Worm (Caenorhabditis elegans) whole organism, L1 larva: ENCODE data around the gene F59B2.8.
A peak's percentile ranks its signal among the peaks of the same experiment; 100 is the strongest.

Experiments used
- C04F5.9 ChIP-seq: sonication (generic microtip); optimal IDR thresholded peaks from 2 replicates; lab custom pipeline; 2016; ENCODE audit warnings: missing genetic modification characterization, missing compliant biosample characterization
- C16A3.4 ChIP-seq: fragments of 150-350 bp; optimal IDR thresholded peaks from 2 replicates; lab custom pipeline; 2014; ENCODE audit warnings: missing biosample characterization, missing genetic modification characterization
- C34B4.2 ChIP-seq: sonication (generic microtip); optimal IDR thresholded peaks from 2 replicates; lab custom pipeline; 2017; ENCODE audit warnings: mild to moderate bottlenecking, missing genetic modification characterization, missing compliant biosample characterization
- Y116A8C.19 ChIP-seq: sonication (generic microtip); optimal IDR thresholded peaks from 2 replicates; lab custom pipeline; 2016; ENCODE audit warnings: missing compliant biosample characterization, missing genetic modification characterization, borderline replicate concordance
- aha-1 ChIP-seq: fragments of 150-350 bp; optimal IDR thresholded peaks from 2 replicates; lab custom pipeline; 2014; ENCODE audit warnings: missing biosample characterization, missing genetic modification characterization
- aly-2 ChIP-seq: fragments of 150-350 bp; optimal IDR thresholded peaks from 2 replicates; lab custom pipeline; 2014; ENCODE audit warnings: missing biosample characterization, missing genetic modification characterization
- blmp-1 ChIP-seq: fragments of 150-350 bp; optimal IDR thresholded peaks from 2 replicates; lab custom pipeline; 2014; ENCODE audit warnings: missing biosample characterization, missing genetic modification characterization
- ceh-63 ChIP-seq: fragments of 200-800 bp; sonication (Bioruptor generic); optimal IDR thresholded peaks from 2 replicates; lab custom pipeline; 2018; ENCODE audit warnings: mild to moderate bottlenecking, missing genetic modification characterization, missing compliant biosample characterization
- ceh-88 ChIP-seq: fragments of 200-800 bp; sonication (Bioruptor generic); IDR thresholded peaks from 2 replicates; pipeline ENCODE4 v1.3.6; 2022; ENCODE audit warnings: missing genetic modification characterization, missing compliant biosample characterization
- ceh-90 ChIP-seq: sonication (generic microtip); optimal IDR thresholded peaks from 2 replicates; lab custom pipeline; 2016; ENCODE audit warnings: missing genetic modification characterization, missing compliant biosample characterization
- efl-3 ChIP-seq: fragments of 200-800 bp; sonication (Bioruptor generic); optimal IDR thresholded peaks from 2 replicates; lab custom pipeline; 2018; ENCODE audit warnings: mild to moderate bottlenecking, missing genetic modification characterization, missing compliant biosample characterization
- egl-13 ChIP-seq: sonication (generic microtip); optimal IDR thresholded peaks from 2 replicates; lab custom pipeline; 2016; ENCODE audit warnings: missing genotype, missing genetic modification reagents, missing genetic modification characterization, missing compliant biosample characterization
- egl-27 ChIP-seq, 2 experiments: fragments of 150-350 bp in 1 of 2; sonication (generic microtip); optimal IDR thresholded peaks; 3 replicates each; lab custom pipeline; 2017 to 2018; ENCODE audit warnings: missing biosample characterization in 2 of 2, missing genetic modification characterization in 2 of 2, missing genetic modification reagents in 2 of 2
- elt-2 ChIP-seq: sonication (generic microtip); optimal IDR thresholded peaks from 2 replicates; lab custom pipeline; 2016; ENCODE audit warnings: missing genetic modification characterization, mild to moderate bottlenecking, inconsistent platforms, missing compliant biosample characterization, missing genetic modification reagents
- ets-5 ChIP-seq: fragments of 200-800 bp; sonication (Bioruptor generic); IDR thresholded peaks from 2 replicates; pipeline ENCODE4 v1.3.6; 2022; ENCODE audit warnings: missing genetic modification characterization, missing compliant biosample characterization
- fkh-4 ChIP-seq: sonication (generic microtip); optimal IDR thresholded peaks from 2 replicates; lab custom pipeline; 2016; ENCODE audit warnings: missing compliant biosample characterization, missing genetic modification characterization, borderline replicate concordance
- fos-1 ChIP-seq: fragments of 150-350 bp; optimal IDR thresholded peaks from 2 replicates; lab custom pipeline; 2014; ENCODE audit warnings: missing biosample characterization, missing genetic modification characterization
- hlh-17 ChIP-seq: fragments of 200-800 bp; sonication (Bioruptor generic); optimal IDR thresholded peaks from 2 replicates; lab custom pipeline; 2018; ENCODE audit warnings: missing genetic modification characterization, mild to moderate bottlenecking, missing compliant biosample characterization, moderate library complexity, borderline replicate concordance
- hpl-2 ChIP-seq: fragments of 150-350 bp; optimal IDR thresholded peaks from 2 replicates; lab custom pipeline; 2014; ENCODE audit warnings: missing biosample characterization, missing genetic modification reagents, missing genetic modification characterization
- irx-1 ChIP-seq: sonication (generic microtip); optimal IDR thresholded peaks from 2 replicates; lab custom pipeline; 2016; ENCODE audit warnings: missing genetic modification characterization, missing compliant biosample characterization
- isw-1 ChIP-seq: fragments of 200-800 bp; sonication (Bioruptor generic); IDR thresholded peaks from 2 replicates; pipeline ENCODE4 v1.3.6; 2022; ENCODE audit warnings: missing genetic modification characterization, missing compliant biosample characterization
- jun-1 ChIP-seq: fragments of 150-350 bp; optimal IDR thresholded peaks from 2 replicates; lab custom pipeline; 2014; ENCODE audit warnings: missing biosample characterization, missing genetic modification reagents, missing genetic modification characterization
- lin-13 ChIP-seq: fragments of 150-350 bp; optimal IDR thresholded peaks from 2 replicates; lab custom pipeline; 2014; ENCODE audit warnings: missing biosample characterization, missing genetic modification reagents, missing genetic modification characterization
- lin-14 ChIP-seq: fragments of 200-800 bp; sonication (Bioruptor generic); optimal IDR thresholded peaks from 2 replicates; lab custom pipeline; 2018; ENCODE audit warnings: mild to moderate bottlenecking, missing genetic modification characterization, moderate library complexity, missing compliant biosample characterization
- lin-15B ChIP-seq: fragments of 150-350 bp; sonication (generic microtip); optimal IDR thresholded peaks from 3 replicates; lab custom pipeline; 2014; ENCODE audit warnings: missing biosample characterization, missing genetic modification characterization
- lin-35 ChIP-seq, 2 experiments: fragments of 150-350 bp; optimal IDR thresholded peaks; 2 replicates each; lab custom pipeline; 2014; ENCODE audit warnings: missing biosample characterization in 2 of 2, missing genetic modification characterization in 2 of 2, missing genetic modification reagents in 2 of 2
- lsy-2 ChIP-seq, 2 experiments: fragments of 150-350 bp; optimal IDR thresholded peaks; 2 replicates each; lab custom pipeline; 2014; ENCODE audit warnings: missing biosample characterization in 2 of 2, missing genetic modification characterization in 2 of 2
- mab-9 ChIP-seq: fragments of 200-800 bp; sonication (Bioruptor generic); IDR thresholded peaks from 2 replicates; pipeline ENCODE4 v1.3.6; 2022; ENCODE audit warnings: missing genetic modification reagents, missing genetic modification characterization, missing compliant biosample characterization
- mdl-1 ChIP-seq, 2 experiments: fragments of 150-350 bp; optimal IDR thresholded peaks; 2 replicates each; lab custom pipeline; 2014 to 2017; ENCODE audit warnings: missing biosample characterization in 2 of 2, missing genetic modification characterization in 2 of 2, inconsistent platforms in 1 of 2
- nhr-12 ChIP-seq: sonication (generic microtip); optimal IDR thresholded peaks from 2 replicates; lab custom pipeline; 2017; ENCODE audit warnings: missing biosample characterization, missing genetic modification characterization
- nhr-19 ChIP-seq: fragments of 200-800 bp; sonication (Bioruptor generic); conservative IDR thresholded peaks from 2 replicates; pipeline ENCODE4 v1.3.6; 2022; ENCODE audit warnings: missing genetic modification characterization, missing compliant biosample characterization
- nhr-20 ChIP-seq: sonication (generic microtip); optimal IDR thresholded peaks from 2 replicates; lab custom pipeline; 2016; ENCODE audit warnings: mild to moderate bottlenecking, missing genetic modification characterization, missing compliant biosample characterization
- nhr-237 ChIP-seq: fragments of 150-350 bp; optimal IDR thresholded peaks from 2 replicates; lab custom pipeline; 2014; ENCODE audit warnings: missing biosample characterization, missing genetic modification characterization
- nhr-47 ChIP-seq: sonication (generic microtip); optimal IDR thresholded peaks from 2 replicates; lab custom pipeline; 2016; ENCODE audit warnings: mild to moderate bottlenecking, missing genetic modification characterization, moderate library complexity, missing compliant biosample characterization
- nhr-76 ChIP-seq: sonication (generic microtip); optimal IDR thresholded peaks from 2 replicates; lab custom pipeline; 2017; ENCODE audit warnings: missing biosample characterization, missing genetic modification characterization
- nhr-77 ChIP-seq: fragments of 150-350 bp; optimal IDR thresholded peaks from 2 replicates; lab custom pipeline; 2014; ENCODE audit warnings: missing biosample characterization, missing genetic modification characterization
- pag-3 ChIP-seq: sonication (generic microtip); optimal IDR thresholded peaks from 2 replicates; lab custom pipeline; 2017; ENCODE audit warnings: missing genetic modification characterization, mild to moderate bottlenecking, missing compliant biosample characterization, antibody characterized with exemption, borderline replicate concordance; ENCODE audit not compliant: insufficient read depth
- pax-3 ChIP-seq: fragments of 200-800 bp; sonication (Bioruptor generic); optimal IDR thresholded peaks from 2 replicates; lab custom pipeline; 2018; ENCODE audit warnings: mild to moderate bottlenecking, missing genetic modification characterization, moderate library complexity, missing compliant biosample characterization
- snpc-4 ChIP-seq: fragments of 150-350 bp; optimal IDR thresholded peaks from 2 replicates; lab custom pipeline; 2014; ENCODE audit warnings: missing biosample characterization, missing genetic modification characterization
- snu-23 ChIP-seq: sonication (generic microtip); optimal IDR thresholded peaks from 2 replicates; lab custom pipeline; 2016; ENCODE audit warnings: missing genetic modification characterization, missing compliant biosample characterization
- swsn-7 ChIP-seq: sonication (generic microtip); optimal IDR thresholded peaks from 2 replicates; lab custom pipeline; 2016; ENCODE audit warnings: missing genetic modification characterization, missing compliant biosample characterization
- unc-130 ChIP-seq: fragments of 150-350 bp; optimal IDR thresholded peaks from 2 replicates; lab custom pipeline; 2017; ENCODE audit warnings: missing biosample characterization, missing genetic modification characterization, inconsistent platforms
- unc-86 ChIP-seq: sonication (generic microtip); optimal IDR thresholded peaks from 2 replicates; lab custom pipeline; 2016; ENCODE audit warnings: missing genetic modification characterization, missing compliant biosample characterization
- xbp-1 ChIP-seq: sonication (generic microtip); optimal IDR thresholded peaks from 2 replicates; lab custom pipeline; 2016; ENCODE audit warnings: missing genetic modification characterization, missing compliant biosample characterization
- zip-4 ChIP-seq: fragments of 200-800 bp; sonication (Bioruptor generic); optimal IDR thresholded peaks from 2 replicates; lab custom pipeline; 2018; ENCODE audit warnings: mild to moderate bottlenecking, missing genetic modification characterization, moderate library complexity, missing compliant biosample characterization
- ztf-11 ChIP-seq, 2 experiments: sonication (generic microtip); optimal IDR thresholded peaks; 2 replicates each; lab custom pipeline; 2016 to 2017; ENCODE audit warnings: missing genetic modification characterization in 2 of 2, missing biosample characterization in 1 of 2, missing compliant biosample characterization in 1 of 2

The F59B2.8 gene

DNA sequence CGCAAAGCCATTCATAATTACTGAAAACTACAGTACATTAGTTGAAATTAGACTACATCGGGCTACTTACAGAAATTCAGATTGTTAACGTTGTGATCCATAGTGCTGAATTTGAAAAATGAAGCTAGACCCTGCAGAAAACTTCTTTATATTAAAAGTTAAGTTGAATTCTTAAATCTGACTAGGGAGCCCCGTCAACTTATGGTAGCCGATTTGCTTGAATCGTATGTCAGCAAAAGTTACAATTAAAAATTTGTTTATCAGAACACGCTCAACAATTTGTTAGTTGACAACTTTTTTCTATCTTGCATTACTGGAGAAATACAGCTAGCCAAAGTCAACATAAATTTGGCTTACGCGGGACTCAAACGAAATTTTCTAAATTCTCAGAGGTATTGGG, 12.5 kb upstream of the F59B2.8 start, which contains the start of gene F59B2.14:
F59B2.14 (minus strand) TSS at position 101 of the 400 bp plus-strand sequence.
- no peak for TF ChIP-seq nhr-237 (tag; lab: Kevin White, UChicago)
- TF ChIP-seq hlh-17 (GFP tag; lab: Kevin White, UChicago): no peak

- TF ChIP-seq fos-1 (tag; lab: Kevin White, UChicago) (no peak), nhr-76 (tag; lab: Kevin White, UChicago) (no peak), elt-2 (tag; lab: Kevin White, UChicago) (no peak), lin-13 (GFP tag; lab: Kevin White, UChicago) (no peak), aly-2 (no peak), unc-86 (tag; lab: Kevin White, UChicago) (no peak), efl-3 (no peak), nhr-20 (tag; lab: Kevin White, UChicago) (no peak)
These were observed 7.2 kb upstream of the F59B2.8 start, which contains the start of gene F59B2.12 for ce11 chrIII:9017181-9017651. Gene F59B2.12, plus strand, starts transcription at chrIII:9017601.

DNA sequence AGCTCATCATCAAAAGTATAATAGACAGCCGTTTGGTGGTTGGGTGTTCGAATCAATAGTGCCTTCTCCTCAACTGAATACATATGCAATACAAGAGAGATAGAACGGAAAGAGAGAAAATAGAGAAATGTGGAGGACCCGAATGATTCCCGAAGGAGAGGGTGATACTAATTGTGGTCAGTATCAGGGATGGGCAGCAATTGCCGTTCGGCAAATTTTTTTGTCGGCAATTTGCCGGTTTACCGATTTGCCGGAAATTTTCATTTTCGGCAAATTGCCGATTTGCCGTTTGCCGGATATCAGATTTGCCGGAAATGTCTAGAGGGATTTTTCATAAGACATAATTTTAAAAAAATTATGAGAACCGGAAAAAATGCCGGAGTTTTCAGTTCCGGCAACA, 2.3 kb upstream of the F59B2.8 start, which contains the start of gene F59B2.9:
F59B2.9 (minus strand) TSS at position 101 of the 400 bp plus-strand sequence.
- TF ChIP-seq snu-23 (no peak), elt-2 (tag; lab: Kevin White, UChicago) (no peak), lin-14 (GFP tag; lab: Kevin White, UChicago) (no peak), aha-1 (tag; lab: Kevin White, UChicago) (no peak), nhr-19 (GFP tag; lab: Robert Waterston, UW) (no peak), Y116A8C.19 (tag; lab: Kevin White, UChicago) (no peak), hlh-17 (GFP tag; lab: Kevin White, UChicago) (no peak), lin-13 (GFP tag; lab: Kevin White, UChicago) (no peak), C04F5.9 (tag; lab: Kevin White, UChicago) (no peak), mdl-1 (tag; optimal IDR thresholded peaks at IDR 0.05; lab: Kevin White, UChicago) (no peak), blmp-1 (tag; lab: Kevin White, UChicago) (no peak), pax-3 (no peak), nhr-77 (tag; lab: Kevin White, UChicago) (no peak), ceh-88 (GFP tag; lab: Robert Waterston, UW) (no peak), fos-1 (tag; lab: Kevin White, UChicago) (no peak), hpl-2 (GFP tag; lab: Kevin White, UChicago) (no peak), ets-5 (no peak)

ce11 chrIII:9007183-9007582, 2.8 kb downstream of the F59B2.8 start:
- peak in 1 of 2 experiments; percentile 21 for TF ChIP-seq lsy-2 (tag; optimal IDR thresholded peaks at IDR 0.05; lab: Kevin White, UChicago)
- TF ChIP-seq nhr-47: no peak
- TF ChIP-seq mab-9 (GFP tag; lab: Robert Waterston, UW): no peak
- TF ChIP-seq C34B4.2 (tag; lab: Kevin White, UChicago): no peak
- TF ChIP-seq isw-1 (GFP tag; lab: Robert Waterston, UW): no peak
- no peak for TF ChIP-seq irx-1 (tag; lab: Kevin White, UChicago)
- TF ChIP-seq ceh-63 (GFP tag; lab: Kevin White, UChicago): no peak
- TF ChIP-seq egl-27 (tag; optimal IDR thresholded peaks at IDR 0.05; lab: Kevin White, UChicago): no peak
- no peak for TF ChIP-seq nhr-12 (tag; lab: Kevin White, UChicago)
- no peak for TF ChIP-seq unc-130 (tag; lab: Kevin White, UChicago)
- TF ChIP-seq xbp-1 (tag; lab: Kevin White, UChicago): no peak
- TF ChIP-seq ztf-11 (tag; optimal IDR thresholded peaks at IDR 0.05; lab: Kevin White, UChicago): no peak
- TF ChIP-seq zip-4 (GFP tag; lab: Kevin White, UChicago): no peak
- no peak for TF ChIP-seq jun-1
- no peak for TF ChIP-seq lin-15B
- no peak for TF ChIP-seq ceh-90 (tag; lab: Kevin White, UChicago)
- TF ChIP-seq lin-35 (GFP tag; optimal IDR thresholded peaks at IDR 0.05; lab: Kevin White, UChicago): no peak
- no peak for TF ChIP-seq swsn-7 (tag; lab: Kevin White, UChicago)
- TF ChIP-seq lin-14 (GFP tag; lab: Kevin White, UChicago): peak; percentile 70
- TF ChIP-seq elt-2 (tag; lab: Kevin White, UChicago): peak; percentile 59
- no peak for TF ChIP-seq snpc-4 (tag; lab: Kevin White, UChicago)
- no peak for TF ChIP-seq egl-13 (tag; lab: Kevin White, UChicago)
- TF ChIP-seq pag-3 (tag; lab: Kevin White, UChicago): no peak
- peak; percentile 3 for TF ChIP-seq C16A3.4 (tag; lab: Kevin White, UChicago)
- TF ChIP-seq nhr-77 (tag; lab: Kevin White, UChicago): no peak
- no peak for TF ChIP-seq fkh-4 (tag; lab: Kevin White, UChicago)
